Worm (Caenorhabditis elegans): ENCODE measurements around the gene col-139.

DNA sequence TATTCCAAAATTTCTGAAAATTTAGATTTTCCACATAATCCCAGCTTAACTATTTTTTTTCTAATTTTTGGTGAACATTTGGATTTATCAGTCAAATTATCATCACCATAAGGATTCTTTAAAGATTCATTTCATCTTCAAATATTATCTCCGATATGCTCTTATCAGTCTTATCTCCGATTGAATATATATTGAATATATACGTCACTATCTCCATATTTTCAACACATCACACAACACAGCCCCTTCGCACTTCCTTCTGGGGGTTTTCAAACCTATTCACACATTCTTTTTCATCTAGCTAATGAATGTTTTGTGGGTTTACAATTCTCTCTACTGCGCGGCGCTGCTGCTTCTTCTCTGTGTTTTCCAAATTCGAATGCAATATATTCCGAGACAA, 44.9 kb upstream of the col-139 start:
- no peak for TF ChIP-seq tag-97 (GFP tag; IDR thresholded peaks at IDR 0.05)
- no peak for TF ChIP-seq daf-16 (GFP tag; optimal IDR thresholded peaks at IDR 0.05)
- no peak for TF ChIP-seq daf-16 (tag; optimal IDR thresholded peaks at IDR 0.05)
- TF ChIP-seq ceh-28 (tag; optimal IDR thresholded peaks at IDR 0.05): no peak
- TF ChIP-seq F49E8.2 (tag; optimal IDR thresholded peaks at IDR 0.05; ENCODE audit: borderline replicate concordance): no peak
- no peak for TF ChIP-seq ceh-82 (tag; optimal IDR thresholded peaks at IDR 0.05)
- TF ChIP-seq unc-62 (GFP tag; optimal IDR thresholded peaks at IDR 0.05 in 1 of 2): no peak
- no peak for TF ChIP-seq unc-62 (tag; optimal IDR thresholded peaks at IDR 0.05)
- no peak for TF ChIP-seq lir-3 (tag; optimal IDR thresholded peaks at IDR 0.05)

All from whole organism, L4 larva.